Worm (Caenorhabditis elegans) whole organism, L4 larva: Measurements from ENCODE around the gene ugt-2.

ENCODE experiments used
- F37D6.2 ChIP-seq: sonication (generic microtip); optimal IDR thresholded peaks from 2 replicates; lab custom pipeline; 2016; ENCODE audit warnings: mild to moderate bottlenecking, missing genetic modification characterization, missing compliant biosample characterization
- Y5F2A.4 ChIP-seq: fragments of 200-800 bp; sonication (Bioruptor generic); optimal IDR thresholded peaks from 2 replicates; lab custom pipeline; 2018; ENCODE audit warnings: mild to moderate bottlenecking, missing genetic modification characterization, missing compliant biosample characterization
- aha-1 ChIP-seq: fragments of 150-350 bp; peaks from one replicate; lab custom pipeline; 2014; ENCODE audit warnings: missing biosample characterization, missing genetic modification characterization
- ama-1 ChIP-seq: fragments of 150-350 bp; optimal IDR thresholded peaks from 2 replicates; lab custom pipeline; 2014; ENCODE audit warnings: inconsistent platforms, mixed read lengths
- daf-19 ChIP-seq: fragments of 200-800 bp; sonication (Bioruptor generic); conservative IDR thresholded peaks from 2 replicates; pipeline ENCODE4 v1.3.6; 2022; ENCODE audit warnings: missing genetic modification characterization, missing compliant biosample characterization
- hlh-30 ChIP-seq: sonication (generic microtip); optimal IDR thresholded peaks from 2 replicates; lab custom pipeline; 2017; ENCODE audit warnings: antibody characterized with exemption, mild to moderate bottlenecking, missing genetic modification characterization, missing compliant biosample characterization; ENCODE audit not compliant: insufficient read depth
- mxl-3 ChIP-seq: fragments of 200-800 bp; sonication (Bioruptor generic); optimal IDR thresholded peaks from 2 replicates; lab custom pipeline; 2018; ENCODE audit warnings: mild to moderate bottlenecking, missing genetic modification characterization, missing compliant biosample characterization
- nhr-76 ChIP-seq: fragments of 150-350 bp; optimal IDR thresholded peaks from 2 replicates; lab custom pipeline; 2014; ENCODE audit warnings: missing biosample characterization, missing genetic modification characterization
- spr-1 ChIP-seq: sonication (generic microtip); optimal IDR thresholded peaks from 2 replicates; lab custom pipeline; 2016; ENCODE audit warnings: mild to moderate bottlenecking, missing genetic modification characterization, missing compliant biosample characterization
- zag-1 ChIP-seq: fragments of 150-350 bp; optimal IDR thresholded peaks from 2 replicates; lab custom pipeline; 2014; ENCODE audit warnings: missing biosample characterization, missing genetic modification characterization
- ztf-11 ChIP-seq: fragments of 150-350 bp; optimal IDR thresholded peaks from 2 replicates; lab custom pipeline; 2014; ENCODE audit warnings: missing biosample characterization, missing genetic modification characterization

- no peak for TF ChIP-seq ztf-11
- TF ChIP-seq zag-1 (tag; lab: Kevin White, UChicago) = no peak
- no peak for TF ChIP-seq F37D6.2 (tag; lab: Kevin White, UChicago)
- TF ChIP-seq hlh-30 = no peak
- TF ChIP-seq spr-1 (tag; lab: Kevin White, UChicago) = no peak
- no peak for TF ChIP-seq ama-1 (lab: Kevin White, UChicago)
- no peak for TF ChIP-seq nhr-76 (tag; lab: Kevin White, UChicago)
- no peak for TF ChIP-seq aha-1 (tag; lab: Kevin White, UChicago)
- TF ChIP-seq daf-19 (GFP tag; lab: Robert Waterston, UW) = no peak
- TF ChIP-seq Y5F2A.4 (GFP tag; lab: Kevin White, UChicago) = no peak
- no peak for TF ChIP-seq mxl-3 (GFP tag; lab: Kevin White, UChicago)
Measured at ce11 chrV:10402804-10403203, 4.2 kb downstream of the ugt-2 start, which contains the start of gene F15H10.8.
